Worm (Caenorhabditis elegans) whole organism, early embryonic: ENCODE measurements around the gene srv-34.

Experiments used
- ama-1 ChIP-seq: fragments of 150-350 bp; optimal IDR thresholded peaks from 2 replicates; lab custom pipeline; 2014
- ceh-13 ChIP-seq: fragments of 200-800 bp; sonication (Bioruptor generic); optimal IDR thresholded peaks from 2 replicates; lab custom pipeline; 2018; ENCODE audit warnings: mild to moderate bottlenecking, missing genetic modification characterization, missing compliant biosample characterization
- hmbx-1 ChIP-seq: sonication (generic microtip); optimal IDR thresholded peaks from 2 replicates; lab custom pipeline; 2016; ENCODE audit warnings: mild to moderate bottlenecking, missing genetic modification characterization, missing compliant biosample characterization
- hmg-4 ChIP-seq: fragments of 200-800 bp; sonication (Bioruptor generic); optimal IDR thresholded peaks from 2 replicates; lab custom pipeline; 2018; ENCODE audit warnings: mild to moderate bottlenecking, missing genetic modification characterization, missing compliant biosample characterization
- scrt-1 ChIP-seq: fragments of 200-800 bp; sonication (Bioruptor generic); IDR thresholded peaks from 2 replicates; pipeline ENCODE4 v1.3.6; 2022; ENCODE audit warnings: missing genetic modification characterization, missing compliant biosample characterization
- sea-1 ChIP-seq: fragments of 200-800 bp; sonication (Bioruptor generic); conservative IDR thresholded peaks from 2 replicates; pipeline ENCODE4 v1.3.6; 2022; ENCODE audit warnings: missing genetic modification characterization, missing compliant biosample characterization
- tbx-11 ChIP-seq: fragments of 200-800 bp; sonication (Bioruptor generic); IDR thresholded peaks from 2 replicates; pipeline ENCODE4 v1.3.6; 2022; ENCODE audit warnings: missing genetic modification characterization, missing compliant biosample characterization
- tbx-37 ChIP-seq: fragments of 200-800 bp; sonication (Bioruptor generic); conservative IDR thresholded peaks from 2 replicates; pipeline ENCODE4 v1.3.6; 2022; ENCODE audit warnings: missing genetic modification reagents, missing genetic modification characterization, missing compliant biosample characterization

ce11 chrV:16377849-16378248 lies 3.3 kb upstream of the srv-34 start, which contains the start of gene F13A7.1:
- TF ChIP-seq tbx-11 (no peak), ama-1 (no peak), sea-1 (GFP tag; lab: Robert Waterston, UW) (no peak), scrt-1 (no peak), ceh-13 (no peak), hmbx-1 (tag; lab: Kevin White, UChicago) (no peak), tbx-37 (no peak), hmg-4 (GFP tag; lab: Kevin White, UChicago) (no peak)
